Worm (Caenorhabditis elegans) whole organism, mixed stage, embryonic: Measurements from ENCODE around the gene glb-25.

ENCODE experiments used
- drap-1 ChIP-seq: fragments of 200-800 bp; sonication (Bioruptor generic); optimal IDR thresholded peaks from 3 replicates; lab custom pipeline; 2018; ENCODE audit warnings: mild to moderate bottlenecking, missing genetic modification characterization, missing compliant biosample characterization
- elt-1 ChIP-seq: sonication (generic microtip); optimal IDR thresholded peaks from 2 replicates; lab custom pipeline; 2017; ENCODE audit warnings: missing genetic modification characterization, mild to moderate bottlenecking, missing compliant biosample characterization, antibody characterized with exemption, moderate library complexity, borderline replicate concordance; ENCODE audit not compliant: insufficient read depth
- lin-13 ChIP-seq: fragments of 150-350 bp; optimal IDR thresholded peaks from 2 replicates; lab custom pipeline; 2014; ENCODE audit warnings: missing biosample characterization, missing genetic modification characterization
- lsy-2 ChIP-seq: fragments of 150-350 bp; optimal IDR thresholded peaks from 2 replicates; lab custom pipeline; 2014; ENCODE audit warnings: missing biosample characterization, missing genetic modification characterization
- mab-5 ChIP-seq: fragments of 150-350 bp; optimal IDR thresholded peaks from 2 replicates; lab custom pipeline; 2014; ENCODE audit warnings: missing biosample characterization, missing genetic modification characterization
- mep-1 ChIP-seq: fragments of 150-350 bp; optimal IDR thresholded peaks from 2 replicates; lab custom pipeline; 2017; ENCODE audit warnings: missing biosample characterization, missing genetic modification reagents, missing genetic modification characterization, inconsistent platforms
- nhr-237 ChIP-seq: fragments of 150-350 bp; optimal IDR thresholded peaks from 2 replicates; lab custom pipeline; 2014; ENCODE audit warnings: missing biosample characterization, missing genetic modification characterization
- pha-4 ChIP-seq: fragments of 150-350 bp; optimal IDR thresholded peaks from 2 replicates; lab custom pipeline; 2018; ENCODE audit warnings: missing biosample characterization, missing genetic modification reagents, missing genetic modification characterization
- snpc-4 ChIP-seq: fragments of 150-350 bp; optimal IDR thresholded peaks from 2 replicates; lab custom pipeline; 2014; ENCODE audit warnings: missing biosample characterization, missing genetic modification characterization
- unc-39 ChIP-seq: fragments of 150-350 bp; optimal IDR thresholded peaks from 2 replicates; lab custom pipeline; 2014; ENCODE audit warnings: missing biosample characterization, missing genetic modification characterization
- unc-62 ChIP-seq: fragments of 150-350 bp; optimal IDR thresholded peaks from 2 replicates; lab custom pipeline; 2014; ENCODE audit warnings: missing biosample characterization, missing genetic modification reagents, missing genetic modification characterization
- ztf-11 ChIP-seq: fragments of 150-350 bp; optimal IDR thresholded peaks from 2 replicates; lab custom pipeline; 2014; ENCODE audit warnings: missing biosample characterization, missing genetic modification characterization

DNA sequence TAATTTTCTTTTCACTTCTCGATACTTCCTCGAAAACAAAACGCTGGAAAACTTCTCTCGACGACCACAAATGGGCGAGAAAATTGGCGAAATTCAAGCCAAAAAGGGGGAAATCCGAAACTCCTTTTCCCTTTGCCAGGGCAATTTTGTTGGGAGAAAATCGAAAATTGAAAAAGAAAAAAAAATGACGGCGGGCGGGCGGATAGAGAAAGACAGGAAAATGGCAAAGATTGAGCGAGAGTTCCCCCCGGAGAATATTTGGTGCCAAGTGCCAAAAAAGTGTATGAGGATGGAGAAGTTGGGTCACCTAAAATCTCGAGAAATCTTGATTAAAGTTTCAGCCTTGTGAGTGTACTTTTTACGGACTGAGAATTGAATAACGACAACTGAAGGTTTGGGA, 49.8 kb upstream of the glb-25 start:
- TF ChIP-seq unc-39 (tag; lab: Kevin White, UChicago), result no peak
- TF ChIP-seq unc-62, result no peak
- no peak for TF ChIP-seq drap-1 (GFP tag; lab: Kevin White, UChicago)
- no peak for TF ChIP-seq mep-1 (tag; lab: Kevin White, UChicago)
- TF ChIP-seq nhr-237 (tag; lab: Kevin White, UChicago), result no peak
- TF ChIP-seq pha-4, result no peak
- TF ChIP-seq ztf-11 (tag; lab: Kevin White, UChicago), result no peak
- no peak for TF ChIP-seq lin-13 (tag; lab: Kevin White, UChicago)
- no peak for TF ChIP-seq elt-1 (tag; lab: Kevin White, UChicago)
- no peak for TF ChIP-seq lsy-2 (tag; lab: Kevin White, UChicago)
- TF ChIP-seq snpc-4 (tag; lab: Kevin White, UChicago), result no peak
- TF ChIP-seq mab-5, result no peak
